Worm (Caenorhabditis elegans): ENCODE results near the gene dach-1.

The dach-1 gene

ce11 chrV:3961235-3961634, 11.4 kb downstream of the dach-1 start, which contains the start of gene cyp-34A6:
Gene cyp-34A6 (minus strand): TSS chrV:3961335.
- TF ChIP-seq Y95B8A.8 (GFP tag; IDR thresholded peaks at IDR 0.05), result no peak
- no peak for TF ChIP-seq die-1 (tag; optimal IDR thresholded peaks at IDR 0.05)
- no peak for TF ChIP-seq Y56A3A.18 (GFP tag; IDR thresholded peaks at IDR 0.05)
- no peak for TF ChIP-seq somi-1 (GFP tag; optimal IDR thresholded peaks at IDR 0.05)
- no peak for TF ChIP-seq rec-8 (tag; optimal IDR thresholded peaks at IDR 0.05)
- TF ChIP-seq lin-40 (tag; optimal IDR thresholded peaks at IDR 0.05), result no peak
- TF ChIP-seq F10E7.11 (tag; optimal IDR thresholded peaks at IDR 0.05), result no peak
- no peak for TF ChIP-seq dox-1 (GFP tag; IDR thresholded peaks at IDR 0.05)
- TF ChIP-seq hsf-1 (GFP tag; IDR thresholded peaks at IDR 0.05), result no peak

ce11 chrV:3963715-3964114, 13.9 kb downstream of the dach-1 start, which contains the start of gene cyp-34A7:
Gene cyp-34A7 (minus strand): TSS chrV:3963815.
- TF ChIP-seq ccch-3 (GFP tag; optimal IDR thresholded peaks at IDR 0.05) (no peak), egl-44 (GFP tag; IDR thresholded peaks at IDR 0.05) (no peak), F49E8.2 (tag; optimal IDR thresholded peaks at IDR 0.05; ENCODE audit: insufficient read depth) (no peak), hmg-1.2 (GFP tag; IDR thresholded peaks at IDR 0.05) (no peak), snpc-1.3 (tag; optimal IDR thresholded peaks at IDR 0.05; ENCODE audit: insufficient read depth) (no peak), nhr-179 (tag; optimal IDR thresholded peaks at IDR 0.05) (no peak), aptf-2 (GFP tag; conservative IDR thresholded peaks at IDR 0.05) (no peak), Y53G8AR.9 (GFP tag; conservative IDR thresholded peaks at IDR 0.05) (no peak), ama-1 (optimal IDR thresholded peaks at IDR 0.05) (no peak), ama-1 (GFP tag; optimal IDR thresholded peaks at IDR 0.05) (no peak)

- TF ChIP-seq nhr-80 (tag; optimal IDR thresholded peaks at IDR 0.05) (peak; percentile 20), lin-26 (GFP tag; IDR thresholded peaks at IDR 0.05) (no peak)
These were observed 17.9 kb downstream of the dach-1 start, which contains the start of gene cyp-34A8 for ce11 chrV:3967762-3968161. Gene cyp-34A8 (minus strand): TSS chrV:3967823.

- TF ChIP-seq B0336.3 (GFP tag; IDR thresholded peaks at IDR 0.05) (no peak), lin-54 (GFP tag; optimal IDR thresholded peaks at IDR 0.05) (no peak), egl-18 (GFP tag; IDR thresholded peaks at IDR 0.05) (no peak), hmg-20 (GFP tag; IDR thresholded peaks at IDR 0.05) (no peak), pha-4 (tag; optimal IDR thresholded peaks at IDR 0.05) (no peak), die-1 (tag; optimal IDR thresholded peaks at IDR 0.05) (no peak), T26A5.8 (tag; optimal IDR thresholded peaks at IDR 0.05) (no peak), F37B4.10 (GFP tag; IDR thresholded peaks at IDR 0.05) (no peak), ztf-22 (GFP tag; optimal IDR thresholded peaks at IDR 0.05) (no peak), somi-1 (GFP tag; optimal IDR thresholded peaks at IDR 0.05) (no peak), ztf-26 (tag; optimal IDR thresholded peaks at IDR 0.05) (no peak)
These were observed 19.1 kb downstream of the dach-1 start for ce11 chrV:3968929-3969328.

- TF ChIP-seq somi-1 (GFP tag; optimal IDR thresholded peaks at IDR 0.05) (no peak), unc-62 (GFP tag; optimal IDR thresholded peaks at IDR 0.05) (peak; percentile 50)
These were observed 19.8 kb downstream of the dach-1 start for ce11 chrV:3969664-3970063.

- no peak for TF ChIP-seq F39B2.1 (GFP tag; IDR thresholded peaks at IDR 0.05)
- no peak for TF ChIP-seq hmg-20 (GFP tag; IDR thresholded peaks at IDR 0.05)
- TF ChIP-seq sdz-38 (tag; optimal IDR thresholded peaks at IDR 0.05), result no peak
- no peak for TF ChIP-seq bed-2 (GFP tag; IDR thresholded peaks at IDR 0.05)
- no peak for TF ChIP-seq snpc-3.4 (tag; optimal IDR thresholded peaks at IDR 0.05)
- TF ChIP-seq Y56A3A.18 (GFP tag; IDR thresholded peaks at IDR 0.05), result no peak
- peak; percentile 42 for TF ChIP-seq nhr-80 (tag; optimal IDR thresholded peaks at IDR 0.05)
- TF ChIP-seq ztf-3 (GFP tag; optimal IDR thresholded peaks at IDR 0.05), result no peak
These were observed 20.6 kb downstream of the dach-1 start, which contains the start of gene cyp-34A9 for ce11 chrV:3970410-3970809. Gene cyp-34A9 (minus strand): TSS chrV:3970540.
